Worm (Caenorhabditis elegans): ENCODE results near the gene mrpl-18.
A peak's percentile ranks its signal among the peaks of the same experiment; 100 is the strongest.

DNA sequence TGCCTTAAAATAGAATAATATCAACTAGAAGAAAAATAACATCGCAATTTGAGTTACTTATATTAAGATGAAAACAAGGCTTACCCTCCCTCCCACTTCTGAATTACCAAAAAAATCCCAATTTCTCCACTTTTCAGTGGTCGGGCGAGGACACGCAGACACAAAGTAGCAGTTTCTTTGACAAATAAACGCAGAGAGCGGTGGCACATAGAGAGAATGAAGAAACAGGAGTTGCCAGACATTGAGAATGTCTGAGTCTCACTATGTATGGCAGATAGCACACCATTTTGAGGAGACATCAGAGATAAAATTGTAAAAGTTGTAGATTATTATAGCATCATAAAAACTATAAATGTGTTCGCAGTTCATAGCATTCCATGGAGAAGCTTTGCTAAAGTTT is 19.6 kb upstream of the mrpl-18 start:
- TF ChIP-seq med-1 (GFP tag; optimal IDR thresholded peaks at IDR 0.05; ENCODE audit: insufficient read depth): no peak
- no peak for TF ChIP-seq flt-1 (GFP tag; IDR thresholded peaks at IDR 0.05)
- TF ChIP-seq klf-2 (GFP tag; conservative IDR thresholded peaks at IDR 0.05): no peak
- TF ChIP-seq ref-1 (GFP tag; conservative IDR thresholded peaks at IDR 0.05): no peak
- TF ChIP-seq ztf-23 (GFP tag; IDR thresholded peaks at IDR 0.05): no peak
- peak; percentile 55; the same call in 1 of the 2 replicates for TF ChIP-seq ztf-29 (GFP tag; IDR thresholded peaks at IDR 0.05)
- peak; percentile 23 for TF ChIP-seq cog-1 (tag; optimal IDR thresholded peaks at IDR 0.05)

Measured in whole organism, midembryonic.